Fruit fly (Drosophila melanogaster) whole organism, wandering third instar larva: Measurements from ENCODE around the gene CG14551.
A peak's percentile ranks its signal among the peaks of the same experiment; 100 is the strongest.

Experiments
- Abd-B ChIP-seq: fragments of >200 bp; optimal IDR thresholded peaks from 2 replicates; lab custom pipeline; 2017; ENCODE audit warnings: missing biosample characterization, missing genetic modification characterization
- CG32264 ChIP-seq: fragments of 200-800 bp; sonication (Bioruptor generic); optimal IDR thresholded peaks from 2 replicates; lab custom pipeline; 2016; ENCODE audit warnings: missing biosample characterization, missing genetic modification characterization
- CG9705 ChIP-seq: fragments of 200-800 bp; sonication (Bioruptor generic); optimal IDR thresholded peaks from 2 replicates; lab custom pipeline; 2018; ENCODE audit warnings: missing biosample characterization, mild to moderate bottlenecking, missing genetic modification characterization
- CrebA ChIP-seq: fragments of 200-800 bp; sonication (Bioruptor generic); optimal IDR thresholded peaks from 2 replicates; lab custom pipeline; 2016; ENCODE audit warnings: missing biosample characterization, mild to moderate bottlenecking, missing genetic modification characterization, borderline replicate concordance
- Dfd ChIP-seq: fragments of >200 bp; optimal IDR thresholded peaks from 2 replicates; lab custom pipeline; 2017; ENCODE audit warnings: missing biosample characterization, missing genetic modification characterization
- Dif ChIP-seq: fragments of 200-275, 200-300 bp; sonication (Bioruptor generic); optimal IDR thresholded peaks from 2 replicates; lab custom pipeline; 2018; ENCODE audit warnings: missing biosample characterization, missing genetic modification characterization; ENCODE audit not compliant: partially characterized antibody
- GATAd ChIP-seq: sonication (Bioruptor generic); optimal IDR thresholded peaks from 2 replicates; lab custom pipeline; 2016; ENCODE audit warnings: missing biosample characterization, missing genetic modification characterization
- HLH106 ChIP-seq: fragments of 200-800 bp; optimal IDR thresholded peaks from 3 replicates; lab custom pipeline; 2019; ENCODE audit warnings: missing biosample characterization, mild to moderate bottlenecking, missing genetic modification characterization, moderate library complexity
- Hnf4 ChIP-seq: fragments of 200-800 bp; sonication (Bioruptor generic); optimal IDR thresholded peaks from 2 replicates; lab custom pipeline; 2016; ENCODE audit warnings: missing biosample characterization, mild to moderate bottlenecking, missing genetic modification characterization
- Hr78 ChIP-seq: fragments of >200 bp; optimal IDR thresholded peaks from 2 replicates; lab custom pipeline; 2017; ENCODE audit warnings: missing biosample characterization, missing genetic modification characterization
- Hr83 ChIP-seq: fragments of 200-300 bp; sonication (Bioruptor generic); optimal IDR thresholded peaks from 2 replicates; lab custom pipeline; 2016; ENCODE audit warnings: missing biosample characterization, mild to moderate bottlenecking, missing genetic modification characterization, moderate library complexity; ENCODE audit not compliant: poor library complexity, severe bottlenecking
- Jra ChIP-seq: sonication (Bioruptor generic); optimal IDR thresholded peaks from 2 replicates; lab custom pipeline; 2016; ENCODE audit warnings: missing biosample characterization, missing genetic modification characterization
- Mio ChIP-seq: sonication (Bioruptor generic); optimal IDR thresholded peaks from 2 replicates; lab custom pipeline; 2016; ENCODE audit warnings: missing biosample characterization, missing genetic modification characterization
- Myc ChIP-seq: fragments of >200 bp; optimal IDR thresholded peaks from 2 replicates; lab custom pipeline; 2017
- N ChIP-seq: fragments of >200 bp; optimal IDR thresholded peaks from 2 replicates; lab custom pipeline; 2018; ENCODE audit warnings: missing biosample characterization, missing external identifiers, missing genetic modification characterization
- OdsH ChIP-seq: fragments of 200-800 bp; sonication (Bioruptor generic); optimal IDR thresholded peaks from 2 replicates; lab custom pipeline; 2016; ENCODE audit warnings: missing biosample characterization, mild to moderate bottlenecking, missing genetic modification characterization
- Rel ChIP-seq, 2 experiments: fragments of 200-800 bp; sonication (Bioruptor generic) in 1 of 2; optimal IDR thresholded peaks; 2 replicates in 1 of 2; 3 replicates in 1 of 2; lab custom pipeline; 2016 to 2019; ENCODE audit warnings: mild to moderate bottlenecking in 2 of 2, missing biosample characterization in 2 of 2, missing genetic modification characterization in 2 of 2, moderate library complexity in 1 of 2
- Sp1 ChIP-seq: fragments of 200-800 bp; sonication (Bioruptor generic); optimal IDR thresholded peaks from 3 replicates; lab custom pipeline; 2019; ENCODE audit warnings: missing biosample characterization, mild to moderate bottlenecking, missing genetic modification characterization, moderate library complexity
- Vsx2 ChIP-seq: fragments of 200-300, 225-300 bp; sonication (Bioruptor generic); optimal IDR thresholded peaks from 2 replicates; lab custom pipeline; 2018; ENCODE audit warnings: missing biosample characterization, missing genetic modification characterization; ENCODE audit not compliant: partially characterized antibody
- br ChIP-seq: fragments of 200-800 bp; sonication (Bioruptor generic); optimal IDR thresholded peaks from 2 replicates; lab custom pipeline; 2016; ENCODE audit warnings: missing biosample characterization, missing genetic modification characterization
- brk ChIP-seq: fragments of 200-800 bp; sonication (Bioruptor generic); optimal IDR thresholded peaks from 2 replicates; lab custom pipeline; 2016; ENCODE audit warnings: missing biosample characterization, mild to moderate bottlenecking, missing genetic modification characterization
- dl ChIP-seq, 2 experiments: fragments of 175-275, 200-275 bp in 1 of 2; fragments of 200-275 bp in 1 of 2; sonication (Bioruptor generic); optimal IDR thresholded peaks; lab custom pipeline; 2018; ENCODE audit warnings: mild to moderate bottlenecking in 2 of 2, missing biosample characterization in 2 of 2, missing genetic modification characterization in 2 of 2, moderate library complexity in 2 of 2; ENCODE audit not compliant: partially characterized antibody in 2 of 2, insufficient read depth in 1 of 2
- dmrt93B ChIP-seq: fragments of 200-800 bp; sonication (Bioruptor generic); optimal IDR thresholded peaks from 2 replicates; lab custom pipeline; 2018; ENCODE audit warnings: missing biosample characterization, mild to moderate bottlenecking, missing genetic modification characterization
- dsf ChIP-seq: sonication (Bioruptor generic); optimal IDR thresholded peaks from 2 replicates; lab custom pipeline; 2016; ENCODE audit warnings: missing biosample characterization, missing genetic modification characterization, borderline replicate concordance
- ey ChIP-seq: fragments of 200-800 bp; sonication (Bioruptor generic); optimal IDR thresholded peaks from 2 replicates; lab custom pipeline; 2016; ENCODE audit warnings: missing biosample characterization, missing genetic modification characterization
- foxo ChIP-seq, 2 experiments: fragments of 200-800 bp; sonication (Bioruptor generic); optimal IDR thresholded peaks; 2 replicates in 1 of 2; 3 replicates in 1 of 2; lab custom pipeline; 2016 to 2017; ENCODE audit warnings: missing biosample characterization in 2 of 2, missing genetic modification characterization in 2 of 2
- fru ChIP-seq: fragments of 200-800 bp; sonication (Bioruptor generic); optimal IDR thresholded peaks from 3 replicates; lab custom pipeline; 2016; ENCODE audit warnings: missing biosample characterization, mild to moderate bottlenecking, missing genetic modification characterization
- h ChIP-seq: fragments of 200-800 bp; sonication (Bioruptor generic); optimal IDR thresholded peaks from 3 replicates; lab custom pipeline; 2016; ENCODE audit warnings: missing biosample characterization, mild to moderate bottlenecking, missing genetic modification characterization
- jim ChIP-seq: fragments of 175-275, 200-325 bp; sonication (Bioruptor generic); optimal IDR thresholded peaks from 2 replicates; lab custom pipeline; 2016; ENCODE audit warnings: missing biosample characterization, mild to moderate bottlenecking, missing genetic modification characterization
- lola ChIP-seq: fragments of >200 bp; optimal IDR thresholded peaks from 2 replicates; lab custom pipeline; 2017; ENCODE audit warnings: missing biosample characterization, missing genetic modification characterization
- pan ChIP-seq: fragments of >200 bp; optimal IDR thresholded peaks from 2 replicates; lab custom pipeline; 2017
- psq ChIP-seq: fragments of 200-800 bp; sonication (Bioruptor generic); optimal IDR thresholded peaks from 3 replicates; lab custom pipeline; 2017; ENCODE audit warnings: missing biosample characterization, mild to moderate bottlenecking, missing genetic modification characterization, moderate library complexity
- rgr ChIP-seq: fragments of 200-800 bp; sonication (Bioruptor generic); optimal IDR thresholded peaks from 3 replicates; lab custom pipeline; 2016; ENCODE audit warnings: missing biosample characterization, mild to moderate bottlenecking, missing genetic modification characterization
- sage ChIP-seq: fragments of 200-800 bp; sonication (Bioruptor generic); optimal IDR thresholded peaks from 2 replicates; lab custom pipeline; 2016; ENCODE audit warnings: missing biosample characterization, mild to moderate bottlenecking, missing genetic modification characterization
- sv ChIP-seq: fragments of 200-800 bp; sonication (Bioruptor generic); optimal IDR thresholded peaks from 3 replicates; lab custom pipeline; 2016; ENCODE audit warnings: missing biosample characterization, missing genetic modification characterization
- tai ChIP-seq: sonication (Bioruptor generic); optimal IDR thresholded peaks from 2 replicates; lab custom pipeline; 2016; ENCODE audit warnings: missing biosample characterization, missing genetic modification characterization
- usp ChIP-seq: fragments of >200 bp; optimal IDR thresholded peaks from 2 replicates; lab custom pipeline; 2017; ENCODE audit warnings: missing biosample characterization, missing genetic modification characterization
- woc ChIP-seq: sonication (Bioruptor generic); optimal IDR thresholded peaks from 2 replicates; lab custom pipeline; 2016; ENCODE audit warnings: missing biosample characterization, mild to moderate bottlenecking, missing genetic modification characterization

Gene CG14551

DNA sequence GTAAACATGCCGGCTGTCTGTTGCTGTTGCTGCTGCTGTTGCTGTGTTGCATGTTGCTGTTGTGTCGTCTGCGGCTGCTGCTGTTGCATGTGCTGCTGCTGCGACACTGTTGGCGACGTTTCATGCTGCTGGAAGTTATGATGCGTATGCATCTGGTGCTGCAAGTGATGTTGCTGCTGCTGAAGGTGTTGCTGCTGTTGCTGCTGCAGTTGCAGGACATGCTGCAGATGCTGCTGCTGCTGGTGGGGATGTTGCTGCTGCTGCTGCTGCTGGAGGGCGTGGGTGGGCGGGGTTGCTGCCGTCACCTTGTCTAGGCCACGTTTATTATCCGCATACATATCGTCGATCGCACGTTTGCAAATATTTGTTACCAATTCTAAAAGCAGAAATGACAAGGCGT, 33.4 kb upstream of the CG14551 start:
- TF ChIP-seq Dfd, result peak; percentile 96
- no peak for TF ChIP-seq psq

DNA sequence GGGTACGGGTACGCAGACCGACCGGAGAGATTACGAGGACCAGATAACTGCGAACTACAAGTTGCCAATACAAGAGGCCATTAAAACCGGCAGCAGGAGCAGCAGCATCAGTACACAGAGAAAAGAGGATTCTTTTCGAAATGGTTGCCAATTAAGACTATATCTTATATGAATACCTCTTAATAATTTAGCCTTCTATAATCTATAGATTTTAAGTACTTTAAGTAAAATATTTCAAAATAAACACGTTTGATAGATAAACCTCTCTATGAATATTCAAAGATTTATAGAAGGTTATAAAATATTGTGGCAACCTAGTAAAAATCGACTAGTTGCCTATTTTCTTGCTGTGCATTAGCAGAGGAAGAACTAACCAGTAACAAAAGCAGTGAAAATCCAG, 32.7 kb upstream of the CG14551 start:
- no peak for TF ChIP-seq Vsx2 (GFP tag; lab: Kevin White, UChicago)
- TF ChIP-seq jim (GFP tag; lab: Kevin White, UChicago), result no peak
- TF ChIP-seq sv (GFP tag; lab: Kevin White, UChicago), result no peak
- TF ChIP-seq tai (GFP tag; lab: Kevin White, UChicago), result no peak
- no peak for TF ChIP-seq brk (GFP tag; lab: Kevin White, UChicago)
- no peak for TF ChIP-seq dsf (GFP tag; lab: Kevin White, UChicago)
- TF ChIP-seq CrebA (GFP tag; lab: Kevin White, UChicago), result no peak
- TF ChIP-seq CG9705 (GFP tag; lab: Kevin White, UChicago), result no peak
- TF ChIP-seq rgr (GFP tag; lab: Kevin White, UChicago), result no peak
- TF ChIP-seq fru, result no peak

DNA sequence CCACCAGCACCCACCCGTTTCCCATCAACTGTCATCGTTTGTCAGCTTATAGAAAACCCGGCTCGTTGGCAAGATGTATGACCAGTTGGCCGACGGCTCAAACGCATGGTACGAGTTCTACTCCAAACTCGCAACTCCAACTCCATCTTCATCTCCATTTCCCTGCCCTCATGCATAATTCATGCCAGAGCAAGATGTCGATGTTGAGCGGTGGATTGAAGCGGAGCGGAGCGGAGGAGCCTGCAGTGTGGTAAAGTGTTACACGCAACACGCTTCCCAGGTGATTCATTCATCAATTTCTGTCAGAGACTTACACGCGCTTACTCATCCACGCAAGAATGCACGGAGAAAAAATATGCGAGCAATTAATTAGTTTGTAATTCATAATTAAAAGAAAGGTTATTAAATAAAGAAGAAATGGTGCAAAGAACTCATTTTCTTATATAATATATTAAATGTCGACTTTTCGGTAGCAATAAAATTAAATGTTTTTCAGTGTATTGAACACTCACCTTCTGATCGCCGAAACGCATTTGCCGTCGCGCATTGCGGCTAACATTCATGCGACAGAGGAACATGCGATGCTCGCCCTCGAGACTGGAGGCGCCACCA, 18.7 kb upstream of the CG14551 start:
- peak; percentile 75 for TF ChIP-seq Sp1 (GFP tag; lab: Kevin White, UChicago)
- TF ChIP-seq HLH106 (tag; lab: Kevin White, UChicago), result peak; percentile 76
- TF ChIP-seq dmrt93B, result peak; percentile 43
- no peak for TF ChIP-seq Dfd
- no peak for TF ChIP-seq CG32264 (GFP tag; lab: Kevin White, UChicago)
- no peak for TF ChIP-seq dl (GFP tag; optimal IDR thresholded peaks at IDR 0.05; lab: Kevin White, UChicago; ENCODE audit: insufficient read depth in 1 of 2, partially characterized antibody in 2 of 2)
- peak; percentile 64 for TF ChIP-seq rgr (GFP tag; lab: Kevin White, UChicago)
- TF ChIP-seq fru, result peak; percentile 69
- TF ChIP-seq Hr83, result no peak
- TF ChIP-seq Vsx2 (GFP tag; lab: Kevin White, UChicago), result no peak
- peak; percentile 47 for TF ChIP-seq ey
- TF ChIP-seq brk (GFP tag; lab: Kevin White, UChicago), result peak; percentile 61
- TF ChIP-seq sv (GFP tag; lab: Kevin White, UChicago), result no peak
- no peak for TF ChIP-seq N
- TF ChIP-seq Abd-B (GFP tag; lab: Kevin White, UChicago), result no peak
- peak; percentile 8 for TF ChIP-seq CG9705 (GFP tag; lab: Kevin White, UChicago)
- TF ChIP-seq sage (GFP tag; lab: Kevin White, UChicago), result peak; percentile 33
- TF ChIP-seq Jra (GFP tag; lab: Kevin White, UChicago), result peak; percentile 29
- peak in 1 of 2 experiments; percentile 78 for TF ChIP-seq foxo (GFP tag; optimal IDR thresholded peaks at IDR 0.05; lab: Kevin White, UChicago)
- TF ChIP-seq tai (GFP tag; lab: Kevin White, UChicago), result no peak
- TF ChIP-seq h (GFP tag; lab: Kevin White, UChicago), result peak; percentile 79
- no peak for TF ChIP-seq usp (GFP tag; lab: Kevin White, UChicago)
- peak; percentile 60 for TF ChIP-seq OdsH (GFP tag; lab: Kevin White, UChicago)
- TF ChIP-seq pan (lab: Kevin White, UChicago), result no peak
- peak; percentile 8 for TF ChIP-seq woc (GFP tag; lab: Kevin White, UChicago)
- no peak for TF ChIP-seq lola
- peak; percentile 54 for TF ChIP-seq psq
- TF ChIP-seq dsf (GFP tag; lab: Kevin White, UChicago), result no peak
- TF ChIP-seq Myc, result no peak
- TF ChIP-seq br (GFP tag; lab: Kevin White, UChicago), result peak; percentile 62
- no peak for TF ChIP-seq CrebA (GFP tag; lab: Kevin White, UChicago)
- no peak for TF ChIP-seq Hr78
- TF ChIP-seq GATAd (GFP tag; lab: Kevin White, UChicago), result no peak
- TF ChIP-seq Rel (GFP tag; optimal IDR thresholded peaks at IDR 0.05; lab: Kevin White, UChicago), result peak; percentile 3
- no peak for TF ChIP-seq Rel (tag; optimal IDR thresholded peaks at IDR 0.05; lab: Kevin White, UChicago)
- no peak for TF ChIP-seq Mio (GFP tag; lab: Kevin White, UChicago)
- no peak for TF ChIP-seq jim (GFP tag; lab: Kevin White, UChicago)
- TF ChIP-seq Dif (GFP tag; lab: Kevin White, UChicago), result no peak
- TF ChIP-seq Hnf4 (GFP tag; lab: Kevin White, UChicago), result peak; percentile 40
